Worm (Caenorhabditis elegans): ENCODE results near the gene him-3.

Gene him-3

ce11 chrIV:7012214-7012613 lies 34.9 kb downstream of the him-3 start:
- no peak for TF ChIP-seq crh-2 (tag; optimal IDR thresholded peaks at IDR 0.05)
- no peak for TF ChIP-seq elt-1 (tag; optimal IDR thresholded peaks at IDR 0.05)
- no peak for TF ChIP-seq nhr-21 (tag; optimal IDR thresholded peaks at IDR 0.05)
- TF ChIP-seq alr-1 (tag; optimal IDR thresholded peaks at IDR 0.05): no peak
- TF ChIP-seq blmp-1 (tag; optimal IDR thresholded peaks at IDR 0.05; ENCODE audit: insufficient read depth): no peak
- TF ChIP-seq nhr-25 (tag; optimal IDR thresholded peaks at IDR 0.05): no peak
- no peak for TF ChIP-seq unc-39 (tag; optimal IDR thresholded peaks at IDR 0.05)
- TF ChIP-seq ZK546.5 (tag; optimal IDR thresholded peaks at IDR 0.05): no peak
- no peak for TF ChIP-seq nhr-6 (tag; optimal IDR thresholded peaks at IDR 0.05)
- no peak for TF ChIP-seq lin-11 (tag; optimal IDR thresholded peaks at IDR 0.05)

ce11 chrIV:7012731-7013445 lies 35.6 kb downstream of the him-3 start:
- no peak for TF ChIP-seq ztf-1 (GFP tag; conservative IDR thresholded peaks at IDR 0.05)
- TF ChIP-seq nhr-237 (tag; optimal IDR thresholded peaks at IDR 0.05): no peak
- peak; percentile 42 for TF ChIP-seq C34F6.9 (tag; optimal IDR thresholded peaks at IDR 0.05)
- no peak for TF ChIP-seq lin-13 (GFP tag; optimal IDR thresholded peaks at IDR 0.05)
- no peak for TF ChIP-seq alr-1 (tag; optimal IDR thresholded peaks at IDR 0.05)
- TF ChIP-seq ceh-16 (tag; optimal IDR thresholded peaks at IDR 0.05): no peak
- no peak for TF ChIP-seq ceh-82 (tag; optimal IDR thresholded peaks at IDR 0.05)
- TF ChIP-seq unc-55 (GFP tag; optimal IDR thresholded peaks at IDR 0.05): peak; percentile 42
- no peak for TF ChIP-seq ZK546.5 (tag; optimal IDR thresholded peaks at IDR 0.05)
- TF ChIP-seq Y55F3AM.14 (GFP tag; optimal IDR thresholded peaks at IDR 0.05): no peak
- no peak for TF ChIP-seq ztf-4 (tag; optimal IDR thresholded peaks at IDR 0.05)
- no peak for TF ChIP-seq gmeb-1 (tag; optimal IDR thresholded peaks at IDR 0.05)
- peak; percentile 34 for TF ChIP-seq fos-1 (tag; optimal IDR thresholded peaks at IDR 0.05)
- no peak for TF ChIP-seq elt-3 (tag; optimal IDR thresholded peaks at IDR 0.05)
- TF ChIP-seq R02D3.7 (tag; optimal IDR thresholded peaks at IDR 0.05): no peak
- TF ChIP-seq ztf-11 (tag; optimal IDR thresholded peaks at IDR 0.05): no peak
- no peak for TF ChIP-seq lsy-2 (tag; optimal IDR thresholded peaks at IDR 0.05)

DNA sequence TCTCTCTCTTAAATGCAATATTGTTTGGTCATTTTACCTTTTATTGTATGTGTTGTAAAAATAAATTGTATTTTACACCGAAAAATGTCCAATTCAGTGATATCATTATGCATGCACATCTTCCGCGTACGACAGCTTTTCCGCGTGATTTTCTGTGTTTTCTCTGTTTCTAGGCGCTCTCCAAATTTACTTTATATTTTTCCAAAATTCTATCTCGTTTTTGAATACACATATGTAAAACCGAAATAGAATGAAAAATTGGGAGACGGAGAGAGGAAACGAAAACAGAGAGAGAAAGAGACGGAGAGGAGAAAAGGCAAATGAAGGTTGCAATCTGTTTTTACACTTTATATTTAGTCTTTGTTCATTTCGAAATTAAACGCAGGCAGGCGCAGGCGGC lies 39.2 kb downstream of the him-3 start:
- peak in 1 of 2 experiments; percentile 63 for TF ChIP-seq lsy-2 (tag; optimal IDR thresholded peaks at IDR 0.05)
- TF ChIP-seq sma-9 (GFP tag; optimal IDR thresholded peaks at IDR 0.05): peak; percentile 77
- no peak for TF ChIP-seq sma-9 (tag; optimal IDR thresholded peaks at IDR 0.05)
- TF ChIP-seq C34F6.9 (tag; optimal IDR thresholded peaks at IDR 0.05): peak; percentile 88
- no peak for TF ChIP-seq blmp-1 (tag; optimal IDR thresholded peaks at IDR 0.05; ENCODE audit: insufficient read depth)
- peak; percentile 16 for TF ChIP-seq skn-1 (tag; optimal IDR thresholded peaks at IDR 0.05)
- peak; percentile 2 for TF ChIP-seq ama-1 (optimal IDR thresholded peaks at IDR 0.05)
- TF ChIP-seq nhr-129 (tag; optimal IDR thresholded peaks at IDR 0.05): peak; percentile 64
- peak; percentile 22 for TF ChIP-seq F13H6.1 (tag; optimal IDR thresholded peaks at IDR 0.05)
- no peak for TF ChIP-seq unc-62 (GFP tag; optimal IDR thresholded peaks at IDR 0.05)
- TF ChIP-seq ceh-16 (tag; optimal IDR thresholded peaks at IDR 0.05): no peak
- peak; percentile 24 for TF ChIP-seq gmeb-1 (tag; optimal IDR thresholded peaks at IDR 0.05)
- no peak for TF ChIP-seq R02D3.7 (tag; optimal IDR thresholded peaks at IDR 0.05)
- no peak for TF ChIP-seq Y55F3AM.14 (GFP tag; optimal IDR thresholded peaks at IDR 0.05)
- TF ChIP-seq mbf-1 (tag; optimal IDR thresholded peaks at IDR 0.05): no peak
- no peak for TF ChIP-seq zag-1 (tag; optimal IDR thresholded peaks at IDR 0.05)
- TF ChIP-seq mdl-1 (tag; optimal IDR thresholded peaks at IDR 0.05): no peak
- TF ChIP-seq unc-55 (GFP tag; optimal IDR thresholded peaks at IDR 0.05): peak; percentile 71
- peak; percentile 58 for TF ChIP-seq crh-2 (tag; optimal IDR thresholded peaks at IDR 0.05)
- peak; percentile 63 for TF ChIP-seq nhr-25 (tag; optimal IDR thresholded peaks at IDR 0.05)
- no peak for TF ChIP-seq ztf-4 (tag; optimal IDR thresholded peaks at IDR 0.05)

ce11 chrIV:7017123-7017674 lies 39.9 kb downstream of the him-3 start, which contains the start of gene gldi-4:
Gene gldi-4, plus strand, starts transcription at chrIV:7017624.
- TF ChIP-seq lsy-2 (tag; optimal IDR thresholded peaks at IDR 0.05) (no peak), ceh-82 (tag; optimal IDR thresholded peaks at IDR 0.05) (no peak), nhr-237 (tag; optimal IDR thresholded peaks at IDR 0.05) (no peak), C34F6.9 (tag; optimal IDR thresholded peaks at IDR 0.05) (no peak), fos-1 (tag; optimal IDR thresholded peaks at IDR 0.05) (no peak), unc-39 (tag; optimal IDR thresholded peaks at IDR 0.05) (no peak), elt-3 (tag; optimal IDR thresholded peaks at IDR 0.05) (no peak), unc-55 (GFP tag; optimal IDR thresholded peaks at IDR 0.05) (no peak), Y55F3AM.14 (GFP tag; optimal IDR thresholded peaks at IDR 0.05) (no peak), gmeb-1 (tag; optimal IDR thresholded peaks at IDR 0.05) (no peak), egl-27 (tag; optimal IDR thresholded peaks at IDR 0.05) (no peak), mbf-1 (tag; optimal IDR thresholded peaks at IDR 0.05) (no peak), nhr-12 (tag; optimal IDR thresholded peaks at IDR 0.05) (no peak), ztf-4 (tag; optimal IDR thresholded peaks at IDR 0.05) (no peak), ztf-11 (tag; optimal IDR thresholded peaks at IDR 0.05) (no peak), lin-39 (tag; optimal IDR thresholded peaks at IDR 0.05) (no peak)

Measured in whole organism, L2 larva.